Fruit fly (Drosophila melanogaster) whole organism, adult: ENCODE data around the gene CG3526.

ENCODE experiments used
- CG11617 ChIP-seq: fragments of 200-800 bp; sonication (Bioruptor generic); optimal IDR thresholded peaks from 2 replicates; lab custom pipeline; 2017; ENCODE audit warnings: mild to moderate bottlenecking, missing biosample characterization, missing genetic modification reagents, missing genetic modification characterization
- CG12768 ChIP-seq: fragments of 200-800 bp; sonication (Bioruptor generic); optimal IDR thresholded peaks from 2 replicates; lab custom pipeline; 2017; ENCODE audit warnings: missing biosample characterization, missing genetic modification characterization, mild to moderate bottlenecking, moderate library complexity, missing genetic modification reagents
- CG14711 ChIP-seq: fragments of 200-800 bp; sonication (Bioruptor generic); optimal IDR thresholded peaks from 2 replicates; lab custom pipeline; 2018; ENCODE audit warnings: missing biosample characterization, mild to moderate bottlenecking, missing genetic modification characterization, moderate library complexity
- CG1620 ChIP-seq: fragments of 200-800 bp; sonication (Bioruptor generic); optimal IDR thresholded peaks from 2 replicates; lab custom pipeline; 2016; ENCODE audit warnings: missing biosample characterization, missing genetic modification characterization
- CG33017 ChIP-seq: fragments of 200-800 bp; sonication (Bioruptor generic); optimal IDR thresholded peaks from 2 replicates; lab custom pipeline; 2018; ENCODE audit warnings: missing biosample characterization, mild to moderate bottlenecking, missing genetic modification characterization, moderate library complexity
- CG5204 ChIP-seq: fragments of 200-800 bp; sonication (Bioruptor generic); optimal IDR thresholded peaks from 2 replicates; lab custom pipeline; 2016; ENCODE audit warnings: missing biosample characterization, missing genetic modification characterization
- CG7045 ChIP-seq: fragments of 200-800 bp; sonication (Bioruptor generic); optimal IDR thresholded peaks from 2 replicates; lab custom pipeline; 2017; ENCODE audit warnings: missing biosample characterization, mild to moderate bottlenecking, missing genetic modification characterization
- CG7101 ChIP-seq: fragments of 200-800 bp; sonication (Bioruptor generic); optimal IDR thresholded peaks from 2 replicates; lab custom pipeline; 2018; ENCODE audit warnings: missing biosample characterization, mild to moderate bottlenecking, missing genetic modification characterization, moderate library complexity
- Clk ChIP-seq: fragments of 200-800 bp; sonication (Bioruptor generic); optimal IDR thresholded peaks from 2 replicates; lab custom pipeline; 2017; ENCODE audit warnings: missing biosample characterization, missing genetic modification characterization
- Crg-1 ChIP-seq: fragments of 200-800 bp; sonication (Bioruptor generic); optimal IDR thresholded peaks from 2 replicates; lab custom pipeline; 2016; ENCODE audit warnings: missing biosample characterization, missing genetic modification characterization
- Hr96 ChIP-seq: fragments of 200-800 bp; sonication (Bioruptor generic); optimal IDR thresholded peaks from 2 replicates; lab custom pipeline; 2016; ENCODE audit warnings: missing biosample characterization, missing genetic modification characterization
- Mnt ChIP-seq: fragments of 200-800 bp; sonication (Bioruptor generic); optimal IDR thresholded peaks from 2 replicates; lab custom pipeline; 2016; ENCODE audit warnings: missing biosample characterization, mild to moderate bottlenecking, missing genetic modification characterization
- bab1 ChIP-seq: fragments of 200-800 bp; sonication (Bioruptor generic); optimal IDR thresholded peaks from 3 replicates; lab custom pipeline; 2019; ENCODE audit warnings: missing biosample characterization, mild to moderate bottlenecking, missing genetic modification characterization, moderate library complexity
- cic ChIP-seq: fragments of 200-800 bp; sonication (Bioruptor generic); optimal IDR thresholded peaks from 2 replicates; lab custom pipeline; 2017; ENCODE audit warnings: missing biosample characterization, mild to moderate bottlenecking, missing genetic modification characterization, moderate library complexity
- cnc ChIP-seq, 2 experiments: fragments of >200 bp; optimal IDR thresholded peaks; 2 replicates each; lab custom pipeline; 2017
- kay ChIP-seq: fragments of 200-800 bp; sonication (Bioruptor generic); peaks from one replicate; lab custom pipeline; 2016; ENCODE audit warnings: missing biosample characterization, missing genetic modification characterization, borderline replicate concordance
- ovo ChIP-seq: fragments of 200-800 bp; sonication (Bioruptor generic); optimal IDR thresholded peaks from 2 replicates; lab custom pipeline; 2016; ENCODE audit warnings: missing biosample characterization, missing genetic modification characterization
- pad ChIP-seq: fragments of 200-800 bp; sonication (Bioruptor generic); optimal IDR thresholded peaks from 3 replicates; lab custom pipeline; 2017; ENCODE audit warnings: missing biosample characterization, missing genetic modification characterization, mild to moderate bottlenecking, moderate library complexity, missing genetic modification reagents
- tj ChIP-seq: fragments of 200-800 bp; sonication (Bioruptor generic); optimal IDR thresholded peaks from 3 replicates; lab custom pipeline; 2017; ENCODE audit warnings: missing biosample characterization, mild to moderate bottlenecking, missing genetic modification characterization, moderate library complexity
- toe ChIP-seq: fragments of 200-800 bp; sonication (Bioruptor generic); optimal IDR thresholded peaks from 2 replicates; lab custom pipeline; 2016; ENCODE audit warnings: missing biosample characterization, missing genetic modification characterization

CG3526 gene

dm6 chrX:2880660-2881059 is 9.9 kb upstream of the CG3526 start:
- no peak for TF ChIP-seq ovo (GFP tag; lab: Kevin White, UChicago)
- TF ChIP-seq CG7045 (GFP tag; lab: Kevin White, UChicago): no peak
- no peak for TF ChIP-seq CG33017 (tag; lab: Kevin White, UChicago)

DNA sequence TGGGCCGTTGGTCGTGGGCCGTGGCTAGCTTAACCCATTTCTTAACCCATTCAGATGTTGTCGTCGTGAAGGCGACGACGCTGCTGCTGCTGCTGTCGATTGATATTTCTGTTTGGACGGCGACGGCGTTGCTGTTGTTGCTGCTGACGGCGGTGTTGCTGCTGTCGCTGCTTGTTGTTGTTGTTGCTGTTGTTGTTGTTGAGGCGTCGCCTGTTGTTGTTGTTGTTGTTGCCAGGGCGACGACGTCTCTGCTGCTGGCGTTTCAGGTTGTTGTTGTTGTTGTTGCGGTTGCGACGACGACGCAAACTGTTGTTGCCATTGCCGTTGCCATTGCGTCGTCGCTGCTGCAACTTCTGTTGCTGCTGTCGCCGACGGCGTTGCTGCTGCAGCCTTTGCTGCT is 8.1 kb upstream of the CG3526 start:
- TF ChIP-seq Hr96 (no peak), CG14711 (tag; lab: Kevin White, UChicago) (no peak), CG33017 (tag; lab: Kevin White, UChicago) (no peak), Mnt (GFP tag; lab: Kevin White, UChicago) (no peak), CG11617 (no peak), CG12768 (GFP tag; lab: Kevin White, UChicago) (no peak), cnc (optimal IDR thresholded peaks at IDR 0.05; lab: Kevin White, UChicago) (no peak), Crg-1 (GFP tag; lab: Kevin White, UChicago) (no peak), Clk (GFP tag; lab: Kevin White, UChicago) (no peak), cic (no peak), CG7045 (GFP tag; lab: Kevin White, UChicago) (no peak), CG1620 (GFP tag; lab: Kevin White, UChicago) (no peak)

- no peak for TF ChIP-seq CG5204 (GFP tag; lab: Kevin White, UChicago)
Observed at dm6 chrX:2883561-2883960, 7.0 kb upstream of the CG3526 start, which contains the start of gene CG14418. Gene CG14418, minus strand, starts transcription at chrX:2883661.

dm6 chrX:2885814-2886213 is 4.8 kb upstream of the CG3526 start, which contains the start of gene CG14419:
Gene CG14419, minus strand, starts transcription at chrX:2885914.
- TF ChIP-seq Crg-1 (GFP tag; lab: Kevin White, UChicago) (no peak), tj (GFP tag; lab: Kevin White, UChicago) (no peak), cic (no peak), Hr96 (no peak), CG5204 (GFP tag; lab: Kevin White, UChicago) (no peak), kay (GFP tag; lab: Kevin White, UChicago) (no peak), ovo (GFP tag; lab: Kevin White, UChicago) (no peak)

DNA sequence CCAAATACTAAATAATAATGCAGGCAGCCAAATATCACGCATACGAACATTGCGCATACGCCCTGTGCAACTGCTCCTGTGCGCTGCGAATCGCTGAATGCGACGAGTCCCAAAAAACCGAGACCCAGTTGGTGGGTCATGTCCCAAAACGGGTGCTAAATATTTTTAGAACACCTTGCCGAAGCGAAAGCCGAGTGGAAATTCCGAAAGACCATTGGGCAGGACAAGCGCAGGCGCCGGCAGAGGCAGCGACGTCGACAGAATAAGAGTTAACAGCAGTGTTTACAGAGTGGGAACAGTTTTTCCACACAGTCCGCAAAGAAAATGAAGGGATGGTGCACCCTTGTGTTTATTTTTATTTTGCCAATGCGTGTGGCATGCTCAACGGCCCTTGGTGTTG is 2.4 kb upstream of the CG3526 start:
- TF ChIP-seq Crg-1 (GFP tag; lab: Kevin White, UChicago) (no peak), CG12768 (GFP tag; lab: Kevin White, UChicago) (no peak), kay (GFP tag; lab: Kevin White, UChicago) (no peak), CG1620 (GFP tag; lab: Kevin White, UChicago) (no peak), tj (GFP tag; lab: Kevin White, UChicago) (no peak), CG5204 (GFP tag; lab: Kevin White, UChicago) (no peak), cic (no peak), Hr96 (no peak), cnc (optimal IDR thresholded peaks at IDR 0.05; lab: Kevin White, UChicago) (no peak), CG7101 (tag; lab: Kevin White, UChicago) (no peak), pad (GFP tag; lab: Kevin White, UChicago) (no peak), ovo (GFP tag; lab: Kevin White, UChicago) (no peak), CG14711 (tag; lab: Kevin White, UChicago) (no peak), Mnt (GFP tag; lab: Kevin White, UChicago) (no peak)

DNA sequence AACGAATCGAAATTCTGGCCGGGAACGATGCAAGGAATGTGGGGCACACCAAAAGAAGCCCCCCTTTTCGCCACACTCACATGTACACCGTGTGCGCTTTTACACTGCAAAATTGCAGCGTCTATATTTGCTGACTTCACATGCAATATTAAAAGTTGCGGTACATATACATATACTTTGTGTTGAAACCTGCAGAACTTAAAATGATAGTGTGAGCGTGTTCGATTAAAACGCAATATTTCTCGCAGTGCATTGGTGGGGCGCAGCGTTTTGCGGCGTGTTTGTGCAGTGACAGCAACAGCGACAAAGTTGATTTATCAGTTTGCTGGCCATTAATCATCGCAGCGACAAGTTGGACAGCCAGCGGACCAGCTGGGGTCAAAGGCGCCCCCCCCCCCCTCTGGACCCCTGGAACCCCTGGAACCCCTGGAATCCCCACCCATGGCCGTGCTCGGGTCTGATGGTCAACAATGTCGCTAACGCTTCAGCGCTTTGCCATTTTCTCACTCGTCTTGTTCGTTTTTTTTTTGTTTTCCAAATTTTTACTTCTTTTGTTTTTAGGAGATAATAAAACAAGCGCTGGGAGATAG is 16.6 kb downstream of the CG3526 start:
- TF ChIP-seq cic: no peak
- TF ChIP-seq CG7045 (GFP tag; lab: Kevin White, UChicago): no peak
- no peak for TF ChIP-seq Clk (GFP tag; lab: Kevin White, UChicago)

DNA sequence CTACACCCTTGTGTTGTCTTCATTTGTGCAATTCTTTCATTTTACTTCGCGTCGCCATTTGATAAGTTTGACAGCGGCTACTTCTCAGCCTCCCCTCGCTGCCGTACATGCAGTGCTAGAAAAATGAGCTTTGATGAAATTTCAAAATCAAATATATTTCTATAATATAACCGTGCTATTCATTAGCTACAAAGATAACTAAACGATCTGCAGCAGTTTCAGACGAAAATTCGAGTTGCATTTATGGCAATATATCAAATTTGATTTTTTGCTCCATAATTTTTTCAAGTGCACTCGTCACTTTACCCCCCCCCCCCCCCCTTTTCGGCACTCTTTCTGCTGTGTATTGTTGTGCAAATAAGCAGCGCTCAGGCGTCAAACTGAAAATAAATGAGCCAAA is 22.0 kb downstream of the CG3526 start:
- TF ChIP-seq Clk (GFP tag; lab: Kevin White, UChicago) (no peak), cic (no peak), Mnt (GFP tag; lab: Kevin White, UChicago) (no peak), toe (GFP tag; lab: Kevin White, UChicago) (no peak), kay (GFP tag; lab: Kevin White, UChicago) (no peak), CG14711 (tag; lab: Kevin White, UChicago) (no peak), Hr96 (no peak), tj (GFP tag; lab: Kevin White, UChicago) (no peak), CG11617 (no peak), Crg-1 (GFP tag; lab: Kevin White, UChicago) (no peak), ovo (GFP tag; lab: Kevin White, UChicago) (no peak), bab1 (GFP tag; lab: Kevin White, UChicago) (no peak), CG12768 (GFP tag; lab: Kevin White, UChicago) (no peak), cnc (optimal IDR thresholded peaks at IDR 0.05; lab: Kevin White, UChicago) (no peak), pad (GFP tag; lab: Kevin White, UChicago) (no peak), CG7101 (tag; lab: Kevin White, UChicago) (no peak), CG33017 (tag; lab: Kevin White, UChicago) (no peak), CG5204 (GFP tag; lab: Kevin White, UChicago) (no peak)
